Fruit fly (Drosophila melanogaster) whole organism, embryonic: Measurements from ENCODE around the gene Trf4-1.

Experiments
- CG1024 ChIP-seq: fragments of 200-800 bp; sonication (Bioruptor generic); IDR thresholded peaks from 2 replicates; pipeline ENCODE4 v1.3.6; 2022; ENCODE audit warnings: missing biosample characterization, missing genetic modification characterization
- CG34376 ChIP-seq: fragments of 200-800 bp; sonication (Bioruptor generic); optimal IDR thresholded peaks from 2 replicates; lab custom pipeline; 2018; ENCODE audit warnings: missing biosample characterization, mild to moderate bottlenecking, missing genetic modification characterization
- CG7987 ChIP-seq: fragments of 200-800 bp; sonication (Bioruptor generic); optimal IDR thresholded peaks from 2 replicates; lab custom pipeline; 2018; ENCODE audit warnings: missing biosample characterization, mild to moderate bottlenecking, missing genetic modification characterization, moderate library complexity
- Ets65A ChIP-seq: fragments of 200-800 bp; sonication (Bioruptor generic); peaks from one replicate; lab custom pipeline; 2016; ENCODE audit warnings: missing biosample characterization, missing genetic modification characterization
- Hsf ChIP-seq: fragments of 200-800 bp; sonication (Bioruptor generic); optimal IDR thresholded peaks from 3 replicates; lab custom pipeline; 2016; ENCODE audit warnings: missing biosample characterization, missing genetic modification characterization
- Lpt ChIP-seq: fragments of >200 bp; optimal IDR thresholded peaks from 2 replicates; lab custom pipeline; 2018; ENCODE audit warnings: missing biosample characterization, missing genetic modification characterization
- br ChIP-seq: fragments of >200 bp; optimal IDR thresholded peaks from 2 replicates; lab custom pipeline; 2017
- crol ChIP-seq: fragments of 200-800 bp; sonication (Bioruptor generic); IDR thresholded peaks from 2 replicates; pipeline ENCODE4 v1.3.6; 2022; ENCODE audit warnings: missing biosample characterization, missing genetic modification characterization
- grn ChIP-seq: fragments of 200-800 bp; sonication (Bioruptor generic); optimal IDR thresholded peaks from 3 replicates; lab custom pipeline; 2017; ENCODE audit warnings: missing biosample characterization, missing genetic modification characterization
- ranshi ChIP-seq: fragments of 200-800 bp; sonication (Bioruptor generic); IDR thresholded peaks from 2 replicates; pipeline ENCODE4 v1.3.6; 2022; ENCODE audit warnings: missing biosample characterization, missing genetic modification characterization
- sob ChIP-seq: fragments of 200-800 bp; sonication (Bioruptor generic); IDR thresholded peaks from 2 replicates; pipeline ENCODE4 v1.3.6; 2022; ENCODE audit warnings: missing biosample characterization, missing genetic modification characterization
- ttk ChIP-seq: fragments of 200-800 bp; sonication (Bioruptor generic); IDR thresholded peaks from 2 replicates; pipeline ENCODE4 v2.1.2; 2022; ENCODE audit warnings: missing biosample characterization, missing genetic modification characterization

dm6 chrX:8533589-8534320 lies 26.4 kb upstream of the Trf4-1 start:
- TF ChIP-seq CG1024 (GFP tag; lab: Robert Waterston, UW) (no peak), Lpt (no peak), crol (GFP tag; lab: Robert Waterston, UW) (no peak), grn (GFP tag; lab: Kevin White, UChicago) (no peak), ranshi (GFP tag; lab: Robert Waterston, UW) (no peak), CG34376 (GFP tag; lab: Kevin White, UChicago) (no peak), Ets65A (GFP tag; lab: Kevin White, UChicago) (no peak), br (lab: Kevin White, UChicago) (no peak), ttk (GFP tag; lab: Robert Waterston, UW) (0 out of 2 replicates have a peak, but pooled peaks have one; percentile 15), CG7987 (GFP tag; lab: Kevin White, UChicago) (no peak), sob (GFP tag; lab: Robert Waterston, UW) (peak; percentile 20; the same call in 1 of the 2 replicates), Hsf (GFP tag; lab: Kevin White, UChicago) (peak; percentile 16)
